Fruit fly (Drosophila melanogaster) whole organism: ENCODE results near the gene SelT.

Experiments used
- CG8478 ChIP-seq: fragments of >200 bp; optimal IDR thresholded peaks from 2 replicates; lab custom pipeline; 2018; ENCODE audit warnings: inconsistent platforms
- pan ChIP-seq: fragments of >200 bp; optimal IDR thresholded peaks from 2 replicates; lab custom pipeline; 2017
- psq ChIP-seq: fragments of >200 bp; optimal IDR thresholded peaks from 2 replicates; lab custom pipeline; 2017

DNA sequence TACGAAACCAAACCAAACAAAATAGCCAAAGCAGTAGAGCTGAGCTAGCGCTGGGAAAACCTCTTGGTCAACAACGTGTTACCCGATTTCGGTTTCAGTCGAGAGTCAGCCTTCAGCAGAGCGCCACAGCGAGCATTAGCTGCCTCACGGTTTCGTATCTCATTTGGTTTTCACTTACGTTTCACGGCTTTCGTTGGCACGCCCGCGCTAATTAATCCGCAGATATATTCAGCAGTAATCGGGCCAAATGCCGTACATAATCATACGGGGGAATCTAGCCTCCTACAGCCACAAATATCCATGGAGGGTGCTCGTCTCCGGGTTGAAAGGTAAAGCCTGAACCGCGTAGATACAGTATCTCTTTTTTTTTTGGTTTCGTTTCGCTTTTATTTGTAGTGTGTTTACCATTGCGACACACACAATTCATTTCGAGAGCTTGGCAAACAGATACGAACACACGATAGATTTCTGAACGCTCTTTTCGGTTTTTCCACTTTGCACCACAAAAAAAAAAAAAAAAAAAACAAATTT is 33.7 kb downstream of the SelT start, which contains the start of gene CG31650:
- TF ChIP-seq CG8478 (lab: Kevin White, UChicago), result no peak
- TF ChIP-seq pan (lab: Kevin White, UChicago), result no peak
- no peak for TF ChIP-seq psq (lab: Kevin White, UChicago)
